Worm (Caenorhabditis elegans) whole organism, L2 larva: ENCODE data around the gene Y43B11AL.1.

Experiments
- nhr-11 ChIP-seq: fragments of 150-350 bp; optimal IDR thresholded peaks from 2 replicates; lab custom pipeline; 2014; ENCODE audit warnings: missing biosample characterization, missing genetic modification characterization
- nhr-21 ChIP-seq: fragments of 150-350 bp; optimal IDR thresholded peaks from 2 replicates; lab custom pipeline; 2014; ENCODE audit warnings: missing biosample characterization, missing genetic modification characterization
- unc-62 ChIP-seq: fragments of 150-350 bp; optimal IDR thresholded peaks from 2 replicates; lab custom pipeline; 2014; ENCODE audit warnings: missing biosample characterization, missing genetic modification reagents, missing genetic modification characterization

DNA sequence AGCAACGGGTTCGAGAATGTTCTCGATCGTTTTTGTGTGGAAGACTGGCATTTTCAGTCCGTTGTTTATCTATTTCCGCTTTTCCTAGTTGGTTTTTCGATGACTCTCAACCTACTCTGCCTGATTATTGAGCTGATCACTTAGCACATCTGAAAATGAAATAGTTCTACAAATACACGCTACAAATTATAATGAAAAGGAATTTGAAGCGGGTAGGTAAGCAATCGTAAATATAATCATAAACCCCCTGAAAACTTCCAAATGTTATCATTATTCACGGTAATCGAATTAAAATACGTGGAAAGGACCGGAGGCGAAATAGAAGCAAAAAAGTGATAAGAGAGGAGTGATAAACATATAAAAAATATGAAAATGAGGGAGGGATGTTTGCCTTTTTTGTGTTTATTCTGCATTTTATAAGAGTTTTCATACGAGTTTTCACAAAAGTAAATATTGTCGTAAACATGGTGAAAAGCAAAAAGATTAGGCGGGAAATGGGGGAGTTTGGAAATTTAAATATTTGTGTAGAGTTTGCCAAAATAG is 29.2 kb downstream of the Y43B11AL.1 start, which contains the start of gene deb-1:
- TF ChIP-seq nhr-21 (tag; lab: Kevin White, UChicago) (no peak), unc-62 (GFP tag; lab: Kevin White, UChicago) (no peak), nhr-11 (tag; lab: Kevin White, UChicago) (no peak)
